3 worm cellular contexts compared by ENCODE assay signal in the genomic region with DNA sequence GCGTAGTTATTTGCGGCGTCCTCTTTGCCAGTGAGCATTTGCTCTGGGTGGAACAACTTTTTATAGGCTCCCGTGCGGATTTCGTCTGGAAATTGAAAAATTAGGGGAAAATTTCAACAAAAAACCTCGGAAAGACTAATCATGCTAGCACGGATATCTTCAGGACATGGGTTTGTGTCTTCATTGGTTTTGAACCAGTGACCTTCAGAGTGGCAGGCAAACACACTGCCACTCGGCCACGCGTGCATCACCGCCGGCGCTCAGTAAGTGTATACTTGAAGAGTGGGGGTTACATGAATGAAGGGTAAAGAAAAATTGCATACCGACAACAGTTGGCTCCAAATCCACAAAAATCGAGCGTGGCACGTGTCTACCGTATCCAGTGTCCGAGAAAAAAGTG.
TF ChIP-seq lines count a peak whose summit lies in the region.

No protein-coding gene starts in this region.

TF ChIP-seq in whole organism, L1 larva, 84 proteins besides CTCF, POLR2A, EP300 and RAD21 (continued from another document and continues in another):
- TF ChIP-seq unc-98 (GFP tag; IDR thresholded peaks at IDR 0.05; lab: Robert Waterston, UW) (0 out of 2 replicates have a peak, but pooled peaks have one; percentile 20), skn-1 (tag; optimal IDR thresholded peaks at IDR 0.05; lab: Kevin White, UChicago) (peak; percentile 33), mdl-1 (tag; optimal IDR thresholded peaks at IDR 0.05; lab: Kevin White, UChicago) (peak in 1 of 2 experiments; percentile 41), pag-3 (tag; optimal IDR thresholded peaks at IDR 0.05; lab: Kevin White, UChicago; ENCODE audit: borderline replicate concordance, insufficient read depth) (no peak), nhr-28 (tag; optimal IDR thresholded peaks at IDR 0.05; lab: Kevin White, UChicago) (no peak), swsn-7 (tag; optimal IDR thresholded peaks at IDR 0.05; lab: Kevin White, UChicago) (peak; percentile 57), pqm-1 (tag; optimal IDR thresholded peaks at IDR 0.05; lab: Kevin White, UChicago) (no peak), egl-27 (tag; optimal IDR thresholded peaks at IDR 0.05; lab: Kevin White, UChicago) (no peak), lir-3 (tag; optimal IDR thresholded peaks at IDR 0.05; lab: Kevin White, UChicago; ENCODE audit: poor library complexity) (no peak), sox-4 (tag; optimal IDR thresholded peaks at IDR 0.05; lab: Kevin White, UChicago) (no peak), ces-1 (GFP tag; optimal IDR thresholded peaks at IDR 0.05; lab: Kevin White, UChicago) (no peak), nhr-19 (GFP tag; conservative IDR thresholded peaks at IDR 0.05; lab: Robert Waterston, UW) (peak; percentile 69), elt-3 (tag; optimal IDR thresholded peaks at IDR 0.05; lab: Kevin White, UChicago) (peak in 1 of 6 experiments; percentile 10), C16A3.4 (tag; optimal IDR thresholded peaks at IDR 0.05; lab: Kevin White, UChicago) (peak; percentile 73), hlh-4 (tag; optimal IDR thresholded peaks at IDR 0.05; lab: Kevin White, UChicago) (no peak), F16B12.6 (tag; optimal IDR thresholded peaks at IDR 0.05; lab: Kevin White, UChicago) (peak; percentile 27), lin-35 (GFP tag; optimal IDR thresholded peaks at IDR 0.05; lab: Kevin White, UChicago) (peak; percentile 58 to 73), vab-15 (tag; optimal IDR thresholded peaks at IDR 0.05; lab: Kevin White, UChicago) (peak; percentile 55), ceh-88 (GFP tag; IDR thresholded peaks at IDR 0.05; lab: Robert Waterston, UW) (no peak), nhr-71 (tag; optimal IDR thresholded peaks at IDR 0.05; lab: Kevin White, UChicago) (no peak), lin-39 (tag; optimal IDR thresholded peaks at IDR 0.05; lab: Kevin White, UChicago) (peak; percentile 1), hpl-2 (GFP tag; optimal IDR thresholded peaks at IDR 0.05; lab: Kevin White, UChicago) (no peak), sptf-1 (tag; optimal IDR thresholded peaks at IDR 0.05; lab: Kevin White, UChicago) (no peak), tbx-2 (tag; optimal IDR thresholded peaks at IDR 0.05; lab: Kevin White, UChicago) (peak; percentile 64), C34B4.2 (tag; optimal IDR thresholded peaks at IDR 0.05; lab: Kevin White, UChicago) (no peak), snpc-4 (tag; optimal IDR thresholded peaks at IDR 0.05; lab: Kevin White, UChicago) (peak; percentile 50), snu-23 (GFP tag; optimal IDR thresholded peaks at IDR 0.05; lab: Kevin White, UChicago) (peak; percentile 78), dpl-1 (GFP tag; optimal IDR thresholded peaks at IDR 0.05; lab: Kevin White, UChicago) (peak; percentile 8 to 62 (median 49)), nhr-77 (tag; optimal IDR thresholded peaks at IDR 0.05; lab: Kevin White, UChicago) (peak; percentile 34), lin-14 (GFP tag; optimal IDR thresholded peaks at IDR 0.05; lab: Kevin White, UChicago) (peak; percentile 55), pax-3 (tag; optimal IDR thresholded peaks at IDR 0.05; lab: Kevin White, UChicago) (peak; percentile 32), mab-9 (GFP tag; IDR thresholded peaks at IDR 0.05; lab: Robert Waterston, UW) (no peak), alr-1 (tag; optimal IDR thresholded peaks at IDR 0.05; lab: Kevin White, UChicago; ENCODE audit: borderline replicate concordance) (no peak), hlh-17 (GFP tag; optimal IDR thresholded peaks at IDR 0.05; lab: Kevin White, UChicago; ENCODE audit: borderline replicate concordance) (no peak), nhr-12 (tag; optimal IDR thresholded peaks at IDR 0.05; lab: Kevin White, UChicago) (no peak), ceh-63 (GFP tag; optimal IDR thresholded peaks at IDR 0.05; lab: Kevin White, UChicago) (no peak), ztf-11 (tag; optimal IDR thresholded peaks at IDR 0.05; lab: Kevin White, UChicago) (peak in 1 of 2 experiments; percentile 53), C04F5.9 (tag; optimal IDR thresholded peaks at IDR 0.05; lab: Kevin White, UChicago) (no peak), xbp-1 (tag; optimal IDR thresholded peaks at IDR 0.05; lab: Kevin White, UChicago) (peak; percentile 62), fkh-10 (GFP tag; optimal IDR thresholded peaks at IDR 0.05; lab: Kevin White, UChicago) (no peak), fkh-4 (tag; optimal IDR thresholded peaks at IDR 0.05; lab: Kevin White, UChicago; ENCODE audit: borderline replicate concordance) (no peak)

TF ChIP-seq in whole organism, L3 larva, 47 proteins besides CTCF, POLR2A, EP300 and RAD21 (continued from another document):
- no peak for TF ChIP-seq fkh-2 (tag; optimal IDR thresholded peaks at IDR 0.05; lab: Kevin White, UChicago)
- no peak for TF ChIP-seq nhr-67 (tag; optimal IDR thresholded peaks at IDR 0.05; lab: Kevin White, UChicago)
- no peak for TF ChIP-seq nhr-11 (tag; optimal IDR thresholded peaks at IDR 0.05; lab: Kevin White, UChicago)
- peak; percentile 65 for TF ChIP-seq nfya-1 (tag; optimal IDR thresholded peaks at IDR 0.05; lab: Kevin White, UChicago; ENCODE audit: insufficient read depth)
- no peak for TF ChIP-seq pqm-1 (tag; optimal IDR thresholded peaks at IDR 0.05; lab: Kevin White, UChicago)
- no peak for TF ChIP-seq eor-1 (tag; optimal IDR thresholded peaks at IDR 0.05; lab: Kevin White, UChicago)
- TF ChIP-seq skn-1 (tag; optimal IDR thresholded peaks at IDR 0.05; lab: Kevin White, UChicago): peak; percentile 67
- TF ChIP-seq mdl-1 (tag; optimal IDR thresholded peaks at IDR 0.05; lab: Kevin White, UChicago): no peak
- no peak for TF ChIP-seq unc-39 (tag; optimal IDR thresholded peaks at IDR 0.05; lab: Kevin White, UChicago)
- no peak for TF ChIP-seq R02D3.7 (tag; optimal IDR thresholded peaks at IDR 0.05; lab: Kevin White, UChicago)
- peak; percentile 48 for TF ChIP-seq hmg-11 (tag; optimal IDR thresholded peaks at IDR 0.05; lab: Kevin White, UChicago)
- no peak for TF ChIP-seq jun-1 (tag; optimal IDR thresholded peaks at IDR 0.05; lab: Kevin White, UChicago)
- TF ChIP-seq mml-1 (tag; optimal IDR thresholded peaks at IDR 0.05; lab: Kevin White, UChicago): no peak
- TF ChIP-seq nhr-76 (tag; optimal IDR thresholded peaks at IDR 0.05; lab: Kevin White, UChicago): no peak
- no peak for TF ChIP-seq ama-1 (optimal IDR thresholded peaks at IDR 0.05; lab: Kevin White, UChicago)
- TF ChIP-seq ztf-4 (tag; optimal IDR thresholded peaks at IDR 0.05; lab: Kevin White, UChicago): no peak
- TF ChIP-seq lin-15B (tag; optimal IDR thresholded peaks at IDR 0.05; lab: Kevin White, UChicago): peak; percentile 30
- peak; percentile 61 for TF ChIP-seq lin-39 (tag; optimal IDR thresholded peaks at IDR 0.05; lab: Kevin White, UChicago)
- TF ChIP-seq ceh-82 (tag; optimal IDR thresholded peaks at IDR 0.05; lab: Kevin White, UChicago): no peak
- no peak for TF ChIP-seq daf-12 (tag; optimal IDR thresholded peaks at IDR 0.05; lab: Kevin White, UChicago)
TF ChIP-seq in whole organism, L3 larva: peak in this region for 11.

TF ChIP-seq in whole organism, young adult, 124 proteins besides CTCF, POLR2A, EP300 and RAD21 (continued from another document and continues in another):
- TF ChIP-seq cebp-1 (GFP tag; IDR thresholded peaks at IDR 0.05; lab: Robert Waterston, UW): peak; percentile 41; the same call in 1 of the 2 replicates
- TF ChIP-seq cebp-1 (tag; optimal IDR thresholded peaks at IDR 0.05; lab: Kevin White, UChicago): no peak
- TF ChIP-seq ztf-26 (tag; optimal IDR thresholded peaks at IDR 0.05; lab: Kevin White, UChicago): peak; percentile 58
- TF ChIP-seq snpc-1.3 (tag; optimal IDR thresholded peaks at IDR 0.05; lab: Kevin White, UChicago; ENCODE audit: insufficient read depth): peak; percentile 55
- no peak for TF ChIP-seq K11D2.4 (GFP tag; IDR thresholded peaks at IDR 0.05; lab: Robert Waterston, UW)
- TF ChIP-seq madf-10 (tag; optimal IDR thresholded peaks at IDR 0.05; lab: Kevin White, UChicago): peak; percentile 74
- no peak for TF ChIP-seq F57A8.1 (GFP tag; optimal IDR thresholded peaks at IDR 0.05; lab: Kevin White, UChicago)
- TF ChIP-seq madf-6 (GFP tag; IDR thresholded peaks at IDR 0.05; lab: Robert Waterston, UW): peak; percentile 68
- peak; percentile 51; the same call in 1 of the 2 replicates for TF ChIP-seq D2030.7 (GFP tag; IDR thresholded peaks at IDR 0.05; lab: Robert Waterston, UW)
- peak; percentile 84 for TF ChIP-seq F52B5.7 (tag; optimal IDR thresholded peaks at IDR 0.05; lab: Kevin White, UChicago)
- TF ChIP-seq ztf-22 (GFP tag; optimal IDR thresholded peaks at IDR 0.05; lab: Kevin White, UChicago): no peak
- no peak; the same call in 1 of the 2 replicates for TF ChIP-seq cebp-2 (GFP tag; IDR thresholded peaks at IDR 0.05; lab: Robert Waterston, UW)
- TF ChIP-seq Y67H2A.10 (GFP tag; conservative IDR thresholded peaks at IDR 0.05; lab: Robert Waterston, UW): no peak
- no peak for TF ChIP-seq F55B11.4 (tag; optimal IDR thresholded peaks at IDR 0.05; lab: Kevin White, UChicago; ENCODE audit: borderline replicate concordance, insufficient read depth)
- TF ChIP-seq ztf-6 (GFP tag; IDR thresholded peaks at IDR 0.05; lab: Robert Waterston, UW): no peak
- no peak for TF ChIP-seq nhr-179 (tag; optimal IDR thresholded peaks at IDR 0.05; lab: Kevin White, UChicago)
- TF ChIP-seq unc-62 (GFP tag; optimal IDR thresholded peaks at IDR 0.05; lab: Kevin White, UChicago): no peak
- TF ChIP-seq let-526 (GFP tag; IDR thresholded peaks at IDR 0.05; lab: Robert Waterston, UW): 0 out of 2 replicates have a peak, but pooled peaks have one; percentile 40
- TF ChIP-seq tbp1 (GFP tag; optimal IDR thresholded peaks at IDR 0.05; lab: Kevin White, UChicago): peak; percentile 99
- TF ChIP-seq bed-2 (GFP tag; IDR thresholded peaks at IDR 0.05; lab: Robert Waterston, UW): no peak
- TF ChIP-seq T26A5.8 (tag; optimal IDR thresholded peaks at IDR 0.05; lab: Kevin White, UChicago): no peak
- peak; percentile 58 for TF ChIP-seq lin-40 (tag; optimal IDR thresholded peaks at IDR 0.05; lab: Kevin White, UChicago)
- no peak for TF ChIP-seq F39B2.1 (GFP tag; IDR thresholded peaks at IDR 0.05; lab: Robert Waterston, UW)
- peak; percentile 44 for TF ChIP-seq B0035.1 (tag; optimal IDR thresholded peaks at IDR 0.05; lab: Kevin White, UChicago)
- no peak for TF ChIP-seq Y53G8AR.9 (GFP tag; conservative IDR thresholded peaks at IDR 0.05; lab: Robert Waterston, UW)
- TF ChIP-seq ekl-4 (GFP tag; IDR thresholded peaks at IDR 0.05; lab: Robert Waterston, UW): peak; percentile 83
- peak; percentile 22 for TF ChIP-seq snpc-4 (GFP tag; optimal IDR thresholded peaks at IDR 0.05; lab: Kevin White, UChicago)
- peak; percentile 23 to 80 (median 66) for TF ChIP-seq snpc-4 (tag; optimal IDR thresholded peaks at IDR 0.05; lab: Kevin White, UChicago)
- TF ChIP-seq gei-17 (GFP tag; optimal IDR thresholded peaks at IDR 0.05; lab: Kevin White, UChicago): peak; percentile 21
- TF ChIP-seq F57C9.4 (tag; optimal IDR thresholded peaks at IDR 0.05; lab: Kevin White, UChicago): peak; percentile 27
- TF ChIP-seq attf-3 (GFP tag; conservative IDR thresholded peaks at IDR 0.05; lab: Robert Waterston, UW): 0 out of 2 replicates have a peak, but pooled peaks have one; percentile 35
- peak; percentile 80 for TF ChIP-seq chd-7 (tag; optimal IDR thresholded peaks at IDR 0.05; lab: Kevin White, UChicago)
- TF ChIP-seq attf-6 (GFP tag; IDR thresholded peaks at IDR 0.05; lab: Robert Waterston, UW): 0 out of 2 replicates have a peak, but pooled peaks have one; percentile 53
- no peak for TF ChIP-seq nfya-2 (GFP tag; IDR thresholded peaks at IDR 0.05; lab: Robert Waterston, UW)
- no peak for TF ChIP-seq hmg-20 (GFP tag; IDR thresholded peaks at IDR 0.05; lab: Robert Waterston, UW)
- TF ChIP-seq atf-7 (tag; optimal IDR thresholded peaks at IDR 0.05; lab: Kevin White, UChicago): no peak
- TF ChIP-seq B0019.2 (GFP tag; conservative IDR thresholded peaks at IDR 0.05; lab: Robert Waterston, UW): no peak
- peak; percentile 32 to 46 for TF ChIP-seq let-607 (tag; optimal IDR thresholded peaks at IDR 0.05; lab: Kevin White, UChicago)
- TF ChIP-seq ceh-58 (GFP tag; IDR thresholded peaks at IDR 0.05; lab: Robert Waterston, UW): no peak
- peak; percentile 47 for TF ChIP-seq somi-1 (GFP tag; optimal IDR thresholded peaks at IDR 0.05; lab: Kevin White, UChicago)
- TF ChIP-seq fkh-3 (tag; optimal IDR thresholded peaks at IDR 0.05; lab: Kevin White, UChicago): peak; percentile 38
- TF ChIP-seq hmg-1.2 (GFP tag; IDR thresholded peaks at IDR 0.05; lab: Robert Waterston, UW): peak; percentile 77
- peak; percentile 72; the same call in 1 of the 2 replicates for TF ChIP-seq Y56A3A.18 (GFP tag; IDR thresholded peaks at IDR 0.05; lab: Robert Waterston, UW)
- TF ChIP-seq egrh-3 (GFP tag; IDR thresholded peaks at IDR 0.05; lab: Robert Waterston, UW): no peak
- TF ChIP-seq xnd-1 (tag; optimal IDR thresholded peaks at IDR 0.05; lab: Kevin White, UChicago): no peak
- TF ChIP-seq C17E4.6 (GFP tag; IDR thresholded peaks at IDR 0.05; lab: Robert Waterston, UW): no peak
- no peak for TF ChIP-seq F49E8.2 (tag; optimal IDR thresholded peaks at IDR 0.05; lab: Kevin White, UChicago; ENCODE audit: insufficient read depth)
- no peak for TF ChIP-seq ceh-79 (tag; optimal IDR thresholded peaks at IDR 0.05; lab: Kevin White, UChicago)
- no peak for TF ChIP-seq F22D6.2 (tag; optimal IDR thresholded peaks at IDR 0.05; lab: Kevin White, UChicago)
- peak; percentile 77 for TF ChIP-seq him-1 (tag; optimal IDR thresholded peaks at IDR 0.05; lab: Kevin White, UChicago)
- TF ChIP-seq tlf-1 (GFP tag; optimal IDR thresholded peaks at IDR 0.05; lab: Kevin White, UChicago): peak; percentile 23
- no peak for TF ChIP-seq Y79H2A.3 (GFP tag; conservative IDR thresholded peaks at IDR 0.05; lab: Robert Waterston, UW)
- TF ChIP-seq mes-4 (tag; optimal IDR thresholded peaks at IDR 0.05; lab: Kevin White, UChicago): peak; percentile 24
- peak; percentile 61 for TF ChIP-seq lin-54 (GFP tag; optimal IDR thresholded peaks at IDR 0.05; lab: Kevin White, UChicago)
- TF ChIP-seq hsf-1 (GFP tag; IDR thresholded peaks at IDR 0.05; lab: Robert Waterston, UW): no peak
- TF ChIP-seq ceh-27 (GFP tag; optimal IDR thresholded peaks at IDR 0.05; lab: Kevin White, UChicago): peak; percentile 75
- peak; percentile 13 for TF ChIP-seq snpc-3.4 (tag; optimal IDR thresholded peaks at IDR 0.05; lab: Kevin White, UChicago)
- peak; percentile 67 for TF ChIP-seq zim-3 (tag; optimal IDR thresholded peaks at IDR 0.05; lab: Kevin White, UChicago)
- TF ChIP-seq sea-2 (GFP tag; IDR thresholded peaks at IDR 0.05; lab: Robert Waterston, UW): no peak
- TF ChIP-seq sptf-2 (GFP tag; optimal IDR thresholded peaks at IDR 0.05; lab: Kevin White, UChicago): no peak
- TF ChIP-seq snpc-1.1 (tag; optimal IDR thresholded peaks at IDR 0.05; lab: Kevin White, UChicago; ENCODE audit: insufficient read depth): peak; percentile 42
- no peak for TF ChIP-seq tbx-9 (tag; optimal IDR thresholded peaks at IDR 0.05; lab: Kevin White, UChicago; ENCODE audit: borderline replicate concordance)
- TF ChIP-seq rec-8 (tag; optimal IDR thresholded peaks at IDR 0.05; lab: Kevin White, UChicago): peak; percentile 8 to 79
- peak; percentile 9 for TF ChIP-seq efl-1 (GFP tag; optimal IDR thresholded peaks at IDR 0.05; lab: Kevin White, UChicago)
- no peak for TF ChIP-seq pha-4 (tag; optimal IDR thresholded peaks at IDR 0.05; lab: Kevin White, UChicago)
- peak; percentile 21 for TF ChIP-seq hlh-12 (tag; optimal IDR thresholded peaks at IDR 0.05; lab: Kevin White, UChicago)
- peak; percentile 46 for TF ChIP-seq akir-1 (GFP tag; optimal IDR thresholded peaks at IDR 0.05; lab: Kevin White, UChicago)
- 0 out of 2 replicates have a peak, but pooled peaks have one; percentile 26 for TF ChIP-seq Y53F4B.3 (GFP tag; IDR thresholded peaks at IDR 0.05; lab: Robert Waterston, UW)
- no peak for TF ChIP-seq madf-3 (GFP tag; IDR thresholded peaks at IDR 0.05; lab: Robert Waterston, UW)
- TF ChIP-seq pbrm-1 (GFP tag; IDR thresholded peaks at IDR 0.05; lab: Robert Waterston, UW): peak; percentile 56; the same call in 1 of the 2 replicates
- TF ChIP-seq sdz-38 (tag; optimal IDR thresholded peaks at IDR 0.05; lab: Kevin White, UChicago): no peak
- no peak for TF ChIP-seq ZK185.1 (tag; optimal IDR thresholded peaks at IDR 0.05; lab: Kevin White, UChicago; ENCODE audit: poor library complexity, severe bottlenecking)
